Fruit fly (Drosophila melanogaster) Kc167 (cell line): ENCODE data around the gene CG3513.

Experiments used
- Myc ChIP-seq: fragments of >200 bp; optimal IDR thresholded peaks from 2 replicates; lab custom pipeline; 2017; ENCODE audit warnings: missing external identifiers
- Sin3A ChIP-seq: fragments of >200 bp; optimal IDR thresholded peaks from 2 replicates; lab custom pipeline; 2018; ENCODE audit warnings: missing external identifiers
- h ChIP-seq: fragments of >200 bp; optimal IDR thresholded peaks from 3 replicates; lab custom pipeline; 2018; ENCODE audit warnings: missing external identifiers
- insv ChIP-seq: fragments of >200 bp; optimal IDR thresholded peaks from 3 replicates; lab custom pipeline; 2018; ENCODE audit warnings: missing external identifiers
- psq ChIP-seq: fragments of >200 bp; optimal IDR thresholded peaks from 2 replicates; lab custom pipeline; 2017; ENCODE audit warnings: missing external identifiers
- ttk ChIP-seq: sonication (Bioruptor generic); optimal IDR thresholded peaks from 2 replicates; lab custom pipeline; 2017; ENCODE audit warnings: missing external identifiers

CG3513 gene

dm6 chr2L:3695361-3695818, 2.4 kb upstream of the CG3513 start, which contains the start of gene CG16713:
CG16713 (minus strand) TSS chr2L:3695411.
- TF ChIP-seq psq (lab: Kevin White, UChicago) (no peak), Sin3A (lab: Kevin White, UChicago) (no peak), h (lab: Kevin White, UChicago) (no peak), Myc (no peak)

dm6 chr2L:3694920-3695319, 1.9 kb upstream of the CG3513 start, which contains the start of gene CG43165:
CG43165 (minus strand) TSS chr2L:3695020.
- TF ChIP-seq psq (lab: Kevin White, UChicago) (no peak), insv (lab: Kevin White, UChicago) (no peak), Sin3A (lab: Kevin White, UChicago) (no peak), Myc (no peak), ttk (lab: Kevin White, UChicago) (no peak), h (lab: Kevin White, UChicago) (no peak)

- TF ChIP-seq Sin3A (lab: Kevin White, UChicago) = no peak
- no peak for TF ChIP-seq ttk (lab: Kevin White, UChicago)
- TF ChIP-seq psq (lab: Kevin White, UChicago) = no peak
- TF ChIP-seq insv (lab: Kevin White, UChicago) = no peak
- TF ChIP-seq h (lab: Kevin White, UChicago) = no peak
- TF ChIP-seq Myc = no peak
Measured at dm6 chr2L:3693805-3694204, 823 bp upstream of the CG3513 start, which contains the start of gene Acp24A4. Acp24A4 (minus strand) TSS chr2L:3693905.

dm6 chr2L:3692466-3692865, 516 bp downstream of the CG3513 start, which contains the start of gene CG16704:
CG16704 (minus strand) TSS chr2L:3692587.
- no peak for TF ChIP-seq h (lab: Kevin White, UChicago)
- TF ChIP-seq Sin3A (lab: Kevin White, UChicago) = no peak
- no peak for TF ChIP-seq ttk (lab: Kevin White, UChicago)
- TF ChIP-seq psq (lab: Kevin White, UChicago) = no peak
- no peak for TF ChIP-seq Myc
- TF ChIP-seq insv (lab: Kevin White, UChicago) = no peak

dm6 chr2L:3685139-3685851, 7.7 kb downstream of the CG3513 start:
- TF ChIP-seq h (lab: Kevin White, UChicago) (no peak), insv (lab: Kevin White, UChicago) (no peak), Sin3A (lab: Kevin White, UChicago) (no peak), psq (lab: Kevin White, UChicago) (no peak), Myc (no peak), ttk (lab: Kevin White, UChicago) (no peak)

- no peak for TF ChIP-seq Sin3A (lab: Kevin White, UChicago)
- TF ChIP-seq ttk (lab: Kevin White, UChicago) = no peak
- TF ChIP-seq Myc = no peak
- TF ChIP-seq psq (lab: Kevin White, UChicago) = no peak
- TF ChIP-seq h (lab: Kevin White, UChicago) = no peak
- TF ChIP-seq insv (lab: Kevin White, UChicago) = no peak
Measured at dm6 chr2L:3682489-3682888, 10.5 kb downstream of the CG3513 start.

dm6 chr2L:3681338-3681737, 11.6 kb downstream of the CG3513 start:
- TF ChIP-seq insv (lab: Kevin White, UChicago) (no peak), ttk (lab: Kevin White, UChicago) (no peak), psq (lab: Kevin White, UChicago) (no peak), Sin3A (lab: Kevin White, UChicago) (no peak), h (lab: Kevin White, UChicago) (no peak), Myc (no peak)

dm6 chr2L:3675770-3676169, 17.2 kb downstream of the CG3513 start:
- TF ChIP-seq insv (lab: Kevin White, UChicago) (no peak), Sin3A (lab: Kevin White, UChicago) (no peak), Myc (no peak), psq (lab: Kevin White, UChicago) (no peak), h (lab: Kevin White, UChicago) (no peak), ttk (lab: Kevin White, UChicago) (no peak)

- TF ChIP-seq h (lab: Kevin White, UChicago) (no peak), Myc (no peak), psq (lab: Kevin White, UChicago) (no peak), insv (lab: Kevin White, UChicago) (no peak), Sin3A (lab: Kevin White, UChicago) (no peak), ttk (lab: Kevin White, UChicago) (no peak)
Measured at dm6 chr2L:3670481-3670880, 22.5 kb downstream of the CG3513 start, which contains the start of gene Sfp24Bc. Sfp24Bc (minus strand) TSS chr2L:3670581.

- TF ChIP-seq ttk (lab: Kevin White, UChicago) = no peak
- no peak for TF ChIP-seq insv (lab: Kevin White, UChicago)
- no peak for TF ChIP-seq psq (lab: Kevin White, UChicago)
- TF ChIP-seq Myc = no peak
- TF ChIP-seq h (lab: Kevin White, UChicago) = no peak
- TF ChIP-seq Sin3A (lab: Kevin White, UChicago) = no peak
Measured at dm6 chr2L:3669675-3670074, 23.3 kb downstream of the CG3513 start, which contains the start of gene Sfp24Bb. Sfp24Bb (minus strand) TSS chr2L:3669775.

dm6 chr2L:3669034-3669433, 23.9 kb downstream of the CG3513 start, which contains the start of gene Sfp24Bd:
Sfp24Bd (minus strand) TSS chr2L:3669134.
- TF ChIP-seq h (lab: Kevin White, UChicago) (no peak), Myc (no peak), ttk (lab: Kevin White, UChicago) (no peak), psq (lab: Kevin White, UChicago) (no peak), Sin3A (lab: Kevin White, UChicago) (no peak)

- no peak for TF ChIP-seq Myc
- no peak for TF ChIP-seq insv (lab: Kevin White, UChicago)
- no peak for TF ChIP-seq ttk (lab: Kevin White, UChicago)
- no peak for TF ChIP-seq psq (lab: Kevin White, UChicago)
- TF ChIP-seq Sin3A (lab: Kevin White, UChicago) = no peak
- TF ChIP-seq h (lab: Kevin White, UChicago) = no peak
Measured at dm6 chr2L:3668451-3668850, 24.5 kb downstream of the CG3513 start, which contains the start of gene Sfp24Ba. Sfp24Ba (minus strand) TSS chr2L:3668551.
